Fruit fly (Drosophila melanogaster) whole organism, embryonic: ENCODE measurements around the gene Gmap.

Experiments used
- Bdp1 ChIP-seq: fragments of 200-800 bp; sonication (Bioruptor generic); optimal IDR thresholded peaks from 3 replicates; lab custom pipeline; 2016; ENCODE audit warnings: missing biosample characterization, missing genetic modification characterization
- Bgb ChIP-seq: fragments of 200-800 bp; sonication (Bioruptor generic); IDR thresholded peaks from 2 replicates; pipeline ENCODE4 v1.3.6; 2022; ENCODE audit warnings: missing biosample characterization, missing genetic modification characterization; ENCODE audit not compliant: partially characterized antibody
- C15 ChIP-seq: fragments of 200-800 bp; sonication (Bioruptor generic); IDR thresholded peaks from 3 replicates; pipeline ENCODE4 v1.3.6; 2022; ENCODE audit warnings: missing biosample characterization, missing genetic modification characterization
- CG10366 ChIP-seq: fragments of 200-800 bp; sonication (Bioruptor generic); IDR thresholded peaks from 2 replicates; pipeline ENCODE4 v1.3.6; 2022; ENCODE audit warnings: missing biosample characterization, missing genetic modification characterization
- CG10462 ChIP-seq: fragments of 200-800 bp; sonication (Bioruptor generic); optimal IDR thresholded peaks from 2 replicates; lab custom pipeline; 2016; ENCODE audit warnings: missing biosample characterization, missing genetic modification characterization
- CG12071 ChIP-seq: fragments of 200-800 bp; sonication (Bioruptor generic); optimal IDR thresholded peaks from 3 replicates; lab custom pipeline; 2018; ENCODE audit warnings: missing biosample characterization, mild to moderate bottlenecking, missing genetic modification characterization
- CG12299 ChIP-seq: fragments of 200-800 bp; sonication (Bioruptor generic); optimal IDR thresholded peaks from 2 replicates; lab custom pipeline; 2018; ENCODE audit warnings: missing biosample characterization, mild to moderate bottlenecking, missing genetic modification characterization
- CG1529 ChIP-seq: fragments of 200-800 bp; sonication (Bioruptor generic); optimal IDR thresholded peaks from 3 replicates; lab custom pipeline; 2018; ENCODE audit warnings: missing biosample characterization, missing genetic modification characterization
- CG17359 ChIP-seq: fragments of 200-800 bp; sonication (Bioruptor generic); optimal IDR thresholded peaks from 3 replicates; lab custom pipeline; 2018; ENCODE audit warnings: missing biosample characterization, mild to moderate bottlenecking, missing genetic modification characterization, moderate library complexity
- CG17912 ChIP-seq: fragments of 200-800 bp; sonication (Bioruptor generic); optimal IDR thresholded peaks from 2 replicates; lab custom pipeline; 2018; ENCODE audit warnings: missing biosample characterization, mild to moderate bottlenecking, missing genetic modification characterization
- CG18764 ChIP-seq: fragments of 200-800 bp; sonication (Bioruptor generic); optimal IDR thresholded peaks from 3 replicates; lab custom pipeline; 2016; ENCODE audit warnings: missing biosample characterization, missing genetic modification characterization
- CG2120 ChIP-seq: fragments of 200-800 bp; sonication (Bioruptor generic); optimal IDR thresholded peaks from 3 replicates; lab custom pipeline; 2016; ENCODE audit warnings: missing biosample characterization, missing genetic modification characterization
- CG32772 ChIP-seq: fragments of 200-800 bp; sonication (Bioruptor generic); IDR thresholded peaks from 2 replicates; pipeline ENCODE4 v1.3.6; 2022; ENCODE audit warnings: missing biosample characterization, missing genetic modification characterization
- CG8388 ChIP-seq: fragments of 200-800 bp; sonication (Bioruptor generic); optimal IDR thresholded peaks from 2 replicates; lab custom pipeline; 2019; ENCODE audit warnings: missing biosample characterization, mild to moderate bottlenecking, missing genetic modification characterization, moderate library complexity
- CG8944 ChIP-seq: fragments of 200-800 bp; sonication (Bioruptor generic); optimal IDR thresholded peaks from 3 replicates; lab custom pipeline; 2016; ENCODE audit warnings: missing biosample characterization, missing genetic modification characterization
- CHES-1-like ChIP-seq: fragments of 200-800 bp; sonication (Bioruptor generic); optimal IDR thresholded peaks from 2 replicates; lab custom pipeline; 2016; ENCODE audit warnings: missing biosample characterization, missing genetic modification characterization
- CTCF ChIP-seq: fragments of 200-800 bp; sonication (Bioruptor generic); optimal IDR thresholded peaks from 2 replicates; lab custom pipeline; 2017; ENCODE audit warnings: missing biosample characterization, mild to moderate bottlenecking, missing genetic modification characterization, moderate library complexity
- CkIIα-i1 ChIP-seq: fragments of 200-800 bp; sonication (Bioruptor generic); IDR thresholded peaks from 2 replicates; pipeline ENCODE4 v1.3.6; 2022; ENCODE audit warnings: missing biosample characterization, missing genetic modification characterization
- Dll ChIP-seq: fragments of 200-800 bp; sonication (Bioruptor generic); IDR thresholded peaks from 4 replicates; pipeline ENCODE4 v1.3.6; 2022; ENCODE audit warnings: missing biosample characterization, missing genetic modification characterization; ENCODE audit not compliant: partially characterized antibody
- Dref ChIP-seq: fragments of 200-800 bp; sonication (Bioruptor generic); IDR thresholded peaks from 2 replicates; pipeline ENCODE4 v1.3.6; 2022; ENCODE audit warnings: missing biosample characterization, missing genetic modification characterization
- E2f2 ChIP-seq: fragments of 200-800 bp; sonication (Bioruptor generic); IDR thresholded peaks from 2 replicates; pipeline ENCODE4 v1.3.6; 2022; ENCODE audit warnings: missing biosample characterization, missing genetic modification characterization
- Max ChIP-seq: fragments of 200-800 bp; sonication (Bioruptor generic); optimal IDR thresholded peaks from 2 replicates; lab custom pipeline; 2016; ENCODE audit warnings: missing biosample characterization, mild to moderate bottlenecking, missing genetic modification characterization
- Med ChIP-seq: fragments of 200-800 bp; sonication (Bioruptor generic); peaks from one replicate; lab custom pipeline; 2016; ENCODE audit warnings: missing biosample characterization, missing genetic modification characterization, mild to moderate bottlenecking, inconsistent platforms, moderate library complexity
- PHDP ChIP-seq: fragments of 200-800 bp; sonication (Bioruptor generic); optimal IDR thresholded peaks from 3 replicates; lab custom pipeline; 2018; ENCODE audit warnings: missing biosample characterization, mild to moderate bottlenecking, missing genetic modification characterization, moderate library complexity
- Pdp1 ChIP-seq, 2 experiments: fragments of 200-800 bp; sonication (Bioruptor generic); optimal IDR thresholded peaks; 3 replicates each; lab custom pipeline; 2016; ENCODE audit warnings: missing biosample characterization in 2 of 2, missing genetic modification characterization in 2 of 2, mild to moderate bottlenecking in 1 of 2, moderate library complexity in 1 of 2
- Ravus ChIP-seq: fragments of 200-800 bp; sonication (Bioruptor generic); IDR thresholded peaks from 2 replicates; pipeline ENCODE4 v1.3.6; 2022; ENCODE audit warnings: missing biosample characterization, missing genetic modification characterization
- Rfx ChIP-seq: fragments of 200-800 bp; sonication (Bioruptor generic); IDR thresholded peaks from 2 replicates; pipeline ENCODE4 v1.3.6; 2022; ENCODE audit warnings: missing biosample characterization, missing genetic modification characterization
- Sin3A ChIP-seq: fragments of >200 bp; optimal IDR thresholded peaks from 2 replicates; lab custom pipeline; 2018
- TFAM ChIP-seq: fragments of 200-800 bp; sonication (Bioruptor generic); optimal IDR thresholded peaks from 2 replicates; lab custom pipeline; 2017; ENCODE audit warnings: missing biosample characterization, missing genetic modification characterization, inconsistent platforms
- amos ChIP-seq: fragments of 200-800 bp; sonication (Bioruptor generic); IDR thresholded peaks from 2 replicates; pipeline ENCODE4 v1.3.6; 2022; ENCODE audit warnings: missing biosample characterization, missing genetic modification characterization; ENCODE audit not compliant: partially characterized antibody
- ara ChIP-seq: fragments of 200-800 bp; sonication (Bioruptor generic); IDR thresholded peaks from 2 replicates; pipeline ENCODE4 v1.3.6; 2022; ENCODE audit warnings: missing biosample characterization, missing genetic modification characterization
- chn ChIP-seq: fragments of 200-800 bp; sonication (Bioruptor generic); optimal IDR thresholded peaks from 2 replicates; lab custom pipeline; 2016; ENCODE audit warnings: missing biosample characterization, missing genetic modification characterization
- danr ChIP-seq: fragments of 200-800 bp; sonication (Bioruptor generic); IDR thresholded peaks from 2 replicates; pipeline ENCODE4 v1.3.6; 2022; ENCODE audit warnings: missing biosample characterization, missing genetic modification characterization
- dmrt99B ChIP-seq: fragments of 200-800 bp; sonication (Bioruptor generic); optimal IDR thresholded peaks from 2 replicates; lab custom pipeline; 2018; ENCODE audit warnings: missing biosample characterization, mild to moderate bottlenecking, missing genetic modification characterization, moderate library complexity
- en ChIP-seq: fragments of 200-800 bp; sonication (Bioruptor generic); optimal IDR thresholded peaks from 2 replicates; lab custom pipeline; 2016; ENCODE audit warnings: missing biosample characterization, missing genetic modification characterization
- gsb-n ChIP-seq: fragments of 200-800 bp; sonication (Bioruptor generic); optimal IDR thresholded peaks from 3 replicates; lab custom pipeline; 2018; ENCODE audit warnings: missing biosample characterization, mild to moderate bottlenecking, missing genetic modification characterization
- kah ChIP-seq: fragments of 200-800 bp; sonication (Bioruptor generic); optimal IDR thresholded peaks from 2 replicates; lab custom pipeline; 2018; ENCODE audit warnings: missing biosample characterization, mild to moderate bottlenecking, missing genetic modification characterization
- knrl ChIP-seq: fragments of 200-800 bp; sonication (Bioruptor generic); IDR thresholded peaks from 3 replicates; pipeline ENCODE4 v1.3.6; 2022; ENCODE audit warnings: missing biosample characterization, missing genetic modification characterization; ENCODE audit not compliant: partially characterized antibody
- lov ChIP-seq, 2 experiments: fragments of 200-800 bp in 1 of 2; fragments of >200 bp in 1 of 2; sonication (Bioruptor generic) in 1 of 2; IDR thresholded peaks in 1 of 2; optimal IDR thresholded peaks in 1 of 2; 2 replicates in 1 of 2; 3 replicates in 1 of 2; pipeline versions ENCODE4 v1.3.6 to Lab custom; 2017 to 2022; ENCODE audit warnings: missing biosample characterization in 1 of 2, missing genetic modification characterization in 1 of 2
- pfk ChIP-seq: fragments of 200-800 bp; sonication (Bioruptor generic); optimal IDR thresholded peaks from 2 replicates; lab custom pipeline; 2018; ENCODE audit warnings: missing biosample characterization, mild to moderate bottlenecking, missing genetic modification characterization, moderate library complexity
- phol ChIP-seq: fragments of 200-800 bp; sonication (Bioruptor generic); optimal IDR thresholded peaks from 3 replicates; lab custom pipeline; 2018; ENCODE audit warnings: missing biosample characterization, mild to moderate bottlenecking, missing genetic modification characterization, moderate library complexity
- prd ChIP-seq, 3 experiments: fragments of >200 bp in 2 of 3; fragments of 200-800 bp in 1 of 3; sonication (Bioruptor generic) in 1 of 3; optimal IDR thresholded peaks in 2 of 3; IDR thresholded peaks in 1 of 3; 2 replicates in 2 of 3; 3 replicates in 1 of 3; pipeline versions ENCODE4 v1.3.6 to Lab custom; 2017 to 2022; ENCODE audit warnings: missing biosample characterization in 1 of 3, missing genetic modification characterization in 1 of 3
- ro ChIP-seq: fragments of 200-800 bp; sonication (Bioruptor generic); IDR thresholded peaks from 2 replicates; pipeline ENCODE4 v1.3.6; 2022; ENCODE audit warnings: missing biosample characterization, missing genetic modification characterization
- sisA ChIP-seq: fragments of 200-800 bp; sonication (Bioruptor generic); IDR thresholded peaks from 2 replicates; pipeline ENCODE4 v1.3.6; 2022; ENCODE audit warnings: missing biosample characterization, missing genetic modification characterization
- ssp ChIP-seq: fragments of 200-800 bp; sonication (Bioruptor generic); IDR thresholded peaks from 2 replicates; pipeline ENCODE4 v1.3.6; 2022; ENCODE audit warnings: missing biosample characterization, missing genetic modification characterization
- tgo ChIP-seq: fragments of 200-800 bp; sonication (Bioruptor generic); IDR thresholded peaks from 3 replicates; pipeline ENCODE4 v1.3.6; 2022; ENCODE audit warnings: missing biosample characterization, missing genetic modification characterization
- tna ChIP-seq: fragments of 200-800 bp; sonication (Bioruptor generic); IDR thresholded peaks from 2 replicates; pipeline ENCODE4 v1.3.6; 2022; ENCODE audit warnings: missing biosample characterization, missing genetic modification characterization; ENCODE audit not compliant: partially characterized antibody
- z ChIP-seq: fragments of 200-800 bp; sonication (Bioruptor generic); IDR thresholded peaks from 3 replicates; pipeline ENCODE4 v1.3.6; 2022; ENCODE audit warnings: missing biosample characterization, missing genetic modification characterization

Gene Gmap

DNA sequence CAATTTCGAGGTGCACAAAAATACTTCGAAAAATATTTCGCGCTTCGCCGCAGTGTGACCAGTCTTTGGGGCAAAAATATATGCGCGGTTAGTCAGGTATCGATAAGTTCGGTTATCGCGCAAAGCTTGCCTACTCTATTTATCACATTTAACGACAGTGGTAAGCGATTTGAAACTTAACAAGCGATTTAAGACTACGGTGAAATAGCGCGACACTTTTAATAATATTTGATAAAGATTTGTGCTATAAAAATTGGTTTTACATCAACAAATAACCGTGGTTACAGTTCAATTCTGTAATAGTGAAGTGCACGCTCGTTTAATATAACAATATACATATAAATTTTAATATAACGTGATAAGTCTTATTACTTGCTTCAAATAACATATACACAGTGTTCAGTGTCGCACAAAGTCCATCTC lies 11.3 kb upstream of the Gmap start, which contains the start of gene mh (continued):
- TF ChIP-seq gsb-n (tag; lab: Kevin White, UChicago) (no peak), CG12299 (tag; lab: Kevin White, UChicago) (no peak), Bgb (GFP tag; lab: Robert Waterston, UW) (peak; percentile 60), CG8388 (GFP tag; lab: Kevin White, UChicago) (no peak), knrl (GFP tag; lab: Robert Waterston, UW) (peak; percentile 59), phol (tag; lab: Kevin White, UChicago) (peak; percentile 51), CG18764 (GFP tag; lab: Kevin White, UChicago) (no peak), PHDP (tag; lab: Kevin White, UChicago) (no peak), lov (optimal IDR thresholded peaks at IDR 0.05; lab: Kevin White, UChicago) (no peak), lov (GFP tag; IDR thresholded peaks at IDR 0.05; lab: Robert Waterston, UW) (no peak), CkIIα-i1 (no peak), Rfx (peak; percentile 37; the same call in 1 of the 2 replicates), E2f2 (GFP tag; lab: Robert Waterston, UW) (peak; percentile 83), dmrt99B (tag; lab: Kevin White, UChicago) (no peak), CG10462 (GFP tag; lab: Kevin White, UChicago) (no peak), CG17359 (no peak), ara (no peak), kah (GFP tag; lab: Kevin White, UChicago) (no peak), prd (optimal IDR thresholded peaks at IDR 0.05; lab: Kevin White, UChicago) (no peak), prd (GFP tag; IDR thresholded peaks at IDR 0.05; lab: Robert Waterston, UW) (0 out of 3 replicates have a peak, but pooled peaks have one; percentile 31), en (GFP tag; lab: Kevin White, UChicago) (no peak), tna (GFP tag; lab: Robert Waterston, UW) (peak; percentile 42; the same call in 1 of the 2 replicates), Dll (GFP tag; lab: Robert Waterston, UW) (peak; percentile 57; the same call in 2 of the 4 replicates), CG2120 (GFP tag; lab: Kevin White, UChicago) (peak; percentile 24), ssp (no peak), CG1529 (GFP tag; lab: Kevin White, UChicago) (no peak), CG17912 (no peak), chn (no peak), Max (peak; percentile 34), ro (GFP tag; lab: Robert Waterston, UW) (no peak)

DNA sequence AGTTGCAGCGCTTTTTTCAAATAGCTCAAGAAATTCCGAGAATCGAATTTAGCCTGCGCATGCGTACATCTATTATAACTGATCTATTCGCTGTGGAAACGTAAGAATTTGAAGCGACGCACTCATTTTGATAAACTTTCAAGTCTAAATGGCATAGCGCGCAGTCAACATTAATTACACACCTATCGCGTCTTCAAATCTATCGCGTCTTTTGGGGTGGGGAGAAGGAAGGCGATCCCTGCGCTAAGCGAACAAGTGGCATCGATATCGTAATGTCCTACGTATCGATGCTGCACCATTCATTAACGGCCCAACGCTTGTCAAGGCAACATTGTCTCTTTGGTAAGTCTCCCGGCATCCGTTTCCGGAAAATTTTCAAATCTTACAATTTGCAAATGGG lies 10.9 kb upstream of the Gmap start, which contains the start of gene CG6324:
Gene CG6324 (plus strand): TSS at position 301 of the 400 bp plus-strand sequence.
- TF ChIP-seq tgo (GFP tag; lab: Robert Waterston, UW) (0 out of 3 replicates have a peak, but pooled peaks have one; percentile 4), CG10366 (no peak), CG32772 (GFP tag; lab: Robert Waterston, UW) (no peak), Med (GFP tag; lab: Kevin White, UChicago) (peak; percentile 5), C15 (GFP tag; lab: Robert Waterston, UW) (no peak), Sin3A (lab: Kevin White, UChicago) (peak; percentile 2), Bdp1 (GFP tag; lab: Kevin White, UChicago) (no peak), Ravus (GFP tag; lab: Robert Waterston, UW) (no peak), CTCF (GFP tag; lab: Kevin White, UChicago) (no peak), amos (GFP tag; lab: Robert Waterston, UW) (peak; percentile 11; the same call in 1 of the 2 replicates), TFAM (GFP tag; lab: Kevin White, UChicago) (no peak), CG8944 (GFP tag; lab: Kevin White, UChicago) (no peak), z (GFP tag; lab: Robert Waterston, UW) (no peak), CG17359 (no peak), CHES-1-like (GFP tag; lab: Kevin White, UChicago) (no peak), prd (optimal IDR thresholded peaks at IDR 0.05; lab: Kevin White, UChicago) (no peak), prd (GFP tag; IDR thresholded peaks at IDR 0.05; lab: Robert Waterston, UW) (no peak), CG12071 (GFP tag; lab: Kevin White, UChicago) (no peak), CG17912 (no peak), danr (GFP tag; lab: Robert Waterston, UW) (0 out of 2 replicates have a peak, but pooled peaks have one; percentile 0), Dref (GFP tag; lab: Robert Waterston, UW) (peak; percentile 26; the same call in 1 of the 2 replicates), pfk (GFP tag; lab: Kevin White, UChicago) (no peak), sisA (GFP tag; lab: Robert Waterston, UW) (no peak), Pdp1 (GFP tag; optimal IDR thresholded peaks at IDR 0.05; lab: Kevin White, UChicago) (no peak)
- TF ChIP-seq, all 482 proteins: peak for 6
